Worm (Caenorhabditis elegans) whole organism, L3 larva: Measurements from ENCODE around the gene frpr-5.
A peak's percentile ranks its signal among the peaks of the same experiment; 100 is the strongest.

Experiments
- R02D3.7 ChIP-seq: fragments of 150-350 bp; optimal IDR thresholded peaks from 2 replicates; lab custom pipeline; 2014; ENCODE audit warnings: missing biosample characterization, missing genetic modification characterization
- ZK546.5 ChIP-seq: sonication (generic microtip); optimal IDR thresholded peaks from 2 replicates; lab custom pipeline; 2017; ENCODE audit warnings: missing biosample characterization, missing genetic modification characterization
- aly-2 ChIP-seq: fragments of 150-350 bp; optimal IDR thresholded peaks from 2 replicates; lab custom pipeline; 2014; ENCODE audit warnings: missing biosample characterization, missing genetic modification characterization
- ama-1 ChIP-seq: fragments of 150-350 bp; optimal IDR thresholded peaks from 2 replicates; lab custom pipeline; 2018
- ceh-16 ChIP-seq: sonication (generic microtip); optimal IDR thresholded peaks from 2 replicates; lab custom pipeline; 2017; ENCODE audit warnings: missing biosample characterization, missing genetic modification characterization
- ceh-28 ChIP-seq: fragments of 150-350 bp; optimal IDR thresholded peaks from 2 replicates; lab custom pipeline; 2014; ENCODE audit warnings: missing biosample characterization, missing genetic modification reagents, missing genetic modification characterization
- egl-5 ChIP-seq: fragments of 150-350 bp; optimal IDR thresholded peaks from 2 replicates; lab custom pipeline; 2017; ENCODE audit warnings: missing biosample characterization, missing genetic modification reagents, missing genetic modification characterization, inconsistent platforms
- elt-1 ChIP-seq: fragments of 150-350 bp; optimal IDR thresholded peaks from 2 replicates; lab custom pipeline; 2014; ENCODE audit warnings: missing biosample characterization, missing genetic modification characterization
- elt-2 ChIP-seq: sonication (generic microtip); optimal IDR thresholded peaks from 2 replicates; lab custom pipeline; 2016; ENCODE audit warnings: missing genetic modification reagents, mild to moderate bottlenecking, missing genetic modification characterization, missing compliant biosample characterization
- eor-1 ChIP-seq, 2 experiments: fragments of 150-350 bp; optimal IDR thresholded peaks; 2 replicates each; lab custom pipeline; 2014 to 2018; ENCODE audit warnings: missing biosample characterization in 2 of 2, missing genetic modification characterization in 2 of 2
- fkh-2 ChIP-seq: fragments of 150-350 bp; optimal IDR thresholded peaks from 2 replicates; lab custom pipeline; 2014; ENCODE audit warnings: missing biosample characterization, missing genetic modification reagents, missing genetic modification characterization
- fos-1 ChIP-seq: fragments of 150-350 bp; optimal IDR thresholded peaks from 2 replicates; lab custom pipeline; 2014; ENCODE audit warnings: missing biosample characterization, missing genetic modification characterization
- lin-39 ChIP-seq: fragments of 150-350 bp; optimal IDR thresholded peaks from 2 replicates; lab custom pipeline; 2018; ENCODE audit warnings: missing biosample characterization, missing genetic modification reagents, missing genetic modification characterization
- lsy-12 ChIP-seq: sonication (generic microtip); optimal IDR thresholded peaks from 2 replicates; lab custom pipeline; 2016; ENCODE audit warnings: mild to moderate bottlenecking, missing genetic modification characterization, missing compliant biosample characterization
- mdl-1 ChIP-seq: fragments of 150-350 bp; optimal IDR thresholded peaks from 2 replicates; lab custom pipeline; 2014; ENCODE audit warnings: missing biosample characterization, missing genetic modification characterization
- mml-1 ChIP-seq: fragments of 150-350 bp; sonication (generic microtip); optimal IDR thresholded peaks from 3 replicates; lab custom pipeline; 2014; ENCODE audit warnings: missing biosample characterization, missing genetic modification characterization
- nhr-11 ChIP-seq: fragments of 150-350 bp; optimal IDR thresholded peaks from 2 replicates; lab custom pipeline; 2014; ENCODE audit warnings: missing biosample characterization, missing genetic modification characterization
- nhr-237 ChIP-seq: fragments of 150-350 bp; optimal IDR thresholded peaks from 2 replicates; lab custom pipeline; 2014; ENCODE audit warnings: missing biosample characterization, missing genetic modification characterization
- nhr-28 ChIP-seq: fragments of 150-350 bp; optimal IDR thresholded peaks from 2 replicates; lab custom pipeline; 2014; ENCODE audit warnings: missing biosample characterization, missing genetic modification characterization
- nhr-76 ChIP-seq: fragments of 150-350 bp; sonication (generic microtip); optimal IDR thresholded peaks from 5 replicates; lab custom pipeline; 2014; ENCODE audit warnings: missing biosample characterization, missing genetic modification characterization
- nhr-77 ChIP-seq: fragments of 150-350 bp; optimal IDR thresholded peaks from 2 replicates; lab custom pipeline; 2014; ENCODE audit warnings: missing biosample characterization, missing genetic modification characterization
- pha-4 ChIP-seq: fragments of 150-350 bp; optimal IDR thresholded peaks from 2 replicates; lab custom pipeline; 2014; ENCODE audit warnings: missing biosample characterization, missing genetic modification reagents, missing genetic modification characterization
- pqm-1 ChIP-seq: fragments of 150-350 bp; optimal IDR thresholded peaks from 2 replicates; lab custom pipeline; 2017; ENCODE audit warnings: missing biosample characterization, missing genetic modification characterization, inconsistent platforms
- skn-1 ChIP-seq: fragments of 150-350 bp; optimal IDR thresholded peaks from 2 replicates; lab custom pipeline; 2014; ENCODE audit warnings: missing biosample characterization, missing genetic modification characterization
- unc-39 ChIP-seq: sonication (generic microtip); optimal IDR thresholded peaks from 4 replicates; lab custom pipeline; 2017; ENCODE audit warnings: missing biosample characterization, missing genetic modification characterization
- zag-1 ChIP-seq: fragments of 150-350 bp; optimal IDR thresholded peaks from 2 replicates; lab custom pipeline; 2014; ENCODE audit warnings: missing biosample characterization, missing genetic modification characterization
- ztf-11 ChIP-seq: fragments of 150-350 bp; optimal IDR thresholded peaks from 2 replicates; lab custom pipeline; 2014; ENCODE audit warnings: missing biosample characterization, missing genetic modification characterization

The frpr-5 gene

DNA sequence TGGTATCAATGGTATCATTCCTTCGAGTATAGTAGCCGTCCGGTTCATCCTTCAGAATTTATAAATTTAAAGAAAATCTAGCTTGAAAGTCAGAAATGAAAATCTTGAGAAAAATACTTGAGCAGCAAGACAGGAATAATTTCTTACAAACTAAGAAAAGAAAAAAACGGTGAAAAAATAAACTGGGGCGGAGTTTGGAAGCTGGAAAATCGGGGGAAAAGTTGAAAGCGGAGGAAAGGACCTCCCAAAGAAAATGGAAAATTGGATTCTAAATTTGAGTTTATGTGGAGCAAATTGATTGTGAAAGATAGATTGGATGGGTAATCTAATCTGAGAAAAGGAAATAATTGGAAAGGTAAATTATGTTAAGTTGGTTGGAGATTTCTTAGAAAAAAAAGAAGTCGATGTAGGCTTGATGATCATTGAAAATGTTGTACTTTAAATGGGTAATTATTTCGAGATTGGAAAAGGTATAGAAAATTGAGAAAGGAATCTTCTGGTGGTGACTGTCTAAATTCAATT is at the start of gene frpr-5:
Gene frpr-5 (minus strand): TSS at position 51 of the 522 bp plus-strand sequence.
- no peak for TF ChIP-seq R02D3.7 (tag; lab: Kevin White, UChicago)
- TF ChIP-seq nhr-28 (tag; lab: Kevin White, UChicago), result no peak
- no peak for TF ChIP-seq eor-1 (tag; optimal IDR thresholded peaks at IDR 0.05; lab: Kevin White, UChicago)

DNA sequence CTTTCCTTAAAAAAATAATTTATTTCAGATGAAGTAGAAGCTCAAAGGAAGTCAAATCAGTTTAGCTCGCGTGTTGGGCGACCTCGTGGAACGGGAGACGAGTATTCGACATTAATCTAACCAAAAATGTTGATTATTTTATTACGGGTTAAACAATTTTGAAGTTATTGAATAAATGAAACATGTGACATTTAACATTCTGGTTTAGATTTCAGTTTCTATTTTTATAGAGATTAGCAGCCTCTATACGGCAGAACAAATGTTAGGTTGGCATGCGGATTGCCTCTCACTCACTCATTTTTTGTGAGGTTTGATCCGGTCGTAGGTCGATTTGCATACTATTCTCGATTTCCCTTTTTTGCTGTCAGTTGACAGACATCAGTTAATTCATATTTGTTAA is 48.6 kb upstream of the frpr-5 start, which contains the start of gene F53F4.1:
Gene F53F4.1 (plus strand): TSS at position 301 of the 400 bp plus-strand sequence.
- TF ChIP-seq zag-1 (tag; lab: Kevin White, UChicago), result no peak

DNA sequence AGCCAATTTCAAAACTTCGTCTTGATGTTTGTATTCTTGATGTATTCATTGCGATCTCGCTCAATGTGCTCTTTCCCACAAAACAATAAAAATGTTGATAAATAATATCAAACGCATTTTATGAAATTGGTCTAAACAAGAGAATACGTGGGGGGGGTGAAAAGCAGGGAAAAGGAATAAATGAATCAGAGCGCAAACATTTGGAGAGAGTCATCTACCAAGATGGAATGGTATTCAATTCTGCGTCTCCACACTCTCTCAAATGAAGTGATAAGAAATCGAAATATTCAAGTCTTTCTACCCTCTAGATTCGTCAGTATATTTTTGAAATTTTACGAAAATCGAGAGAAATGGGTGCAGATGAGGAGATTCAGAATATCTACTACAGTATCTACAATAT is 44.8 kb upstream of the frpr-5 start, which contains the start of gene C50B8.5:
Gene C50B8.5 (plus strand): TSS at position 273 of the 400 bp plus-strand sequence.
- TF ChIP-seq nhr-237 (no peak), nhr-28 (tag; lab: Kevin White, UChicago) (no peak), ceh-28 (tag; lab: Kevin White, UChicago) (no peak), elt-2 (tag; lab: Kevin White, UChicago) (peak; percentile 56), skn-1 (tag; lab: Kevin White, UChicago) (no peak), mml-1 (tag; lab: Kevin White, UChicago) (no peak), aly-2 (no peak), egl-5 (no peak), fos-1 (tag; lab: Kevin White, UChicago) (no peak), nhr-77 (tag; lab: Kevin White, UChicago) (no peak), nhr-76 (no peak), ztf-11 (tag; lab: Kevin White, UChicago) (no peak), eor-1 (tag; optimal IDR thresholded peaks at IDR 0.05; lab: Kevin White, UChicago) (no peak), ZK546.5 (tag; lab: Kevin White, UChicago) (no peak), mdl-1 (tag; lab: Kevin White, UChicago) (no peak), unc-39 (tag; lab: Kevin White, UChicago) (no peak), pha-4 (tag; lab: Kevin White, UChicago) (peak; percentile 67), pqm-1 (tag; lab: Kevin White, UChicago) (peak; percentile 72), lsy-12 (tag; lab: Kevin White, UChicago) (no peak), fkh-2 (tag; lab: Kevin White, UChicago) (no peak)

DNA sequence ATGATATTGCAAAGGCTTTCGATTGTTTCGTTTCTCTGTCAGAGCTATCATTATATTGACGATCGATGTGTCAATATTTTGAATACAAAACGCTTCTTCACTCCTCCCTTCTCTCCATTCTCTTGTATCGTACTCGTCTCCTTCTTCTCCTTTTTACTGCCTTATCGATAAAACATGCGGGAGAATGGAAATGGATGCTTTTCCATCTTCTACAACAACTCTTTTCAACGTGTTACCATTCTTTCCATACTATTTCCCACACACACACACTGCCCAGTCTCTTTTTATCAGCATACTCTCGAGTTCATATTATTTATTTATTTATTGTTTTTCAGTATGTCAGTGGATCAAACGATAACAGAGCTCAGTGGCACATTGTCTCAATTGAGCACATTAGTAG is 42.7 kb upstream of the frpr-5 start, which contains the start of gene C50B8.6:
Gene C50B8.6 (plus strand): TSS at position 336 of the 400 bp plus-strand sequence.
- peak; percentile 67 for TF ChIP-seq elt-2 (tag; lab: Kevin White, UChicago)
- TF ChIP-seq ama-1, result no peak
- TF ChIP-seq pha-4 (tag; lab: Kevin White, UChicago), result peak; percentile 52

DNA sequence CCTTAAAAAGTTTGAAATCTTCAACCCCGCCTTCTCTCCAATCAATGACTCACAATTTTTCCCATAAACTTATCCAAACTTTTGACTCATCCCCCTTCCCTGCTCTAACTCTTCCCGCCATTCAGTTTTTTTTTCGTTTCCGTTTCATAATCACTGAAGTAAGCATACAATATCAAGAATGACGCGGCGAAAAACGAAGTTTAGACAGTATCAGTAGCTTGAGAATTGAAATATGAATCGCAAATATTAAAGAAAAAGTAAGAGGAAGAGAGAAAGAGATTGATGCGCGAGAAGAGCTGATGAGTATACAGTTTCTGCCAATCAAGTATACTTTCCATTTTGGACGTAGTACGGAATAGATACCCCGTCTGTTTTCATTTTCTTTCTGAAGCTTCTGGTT is 41.6 kb upstream of the frpr-5 start:
- TF ChIP-seq ceh-16 (tag; lab: Kevin White, UChicago) (no peak), elt-1 (tag; lab: Kevin White, UChicago) (no peak), lin-39 (no peak), skn-1 (tag; lab: Kevin White, UChicago) (no peak), ZK546.5 (tag; lab: Kevin White, UChicago) (no peak), nhr-76 (no peak), pqm-1 (tag; lab: Kevin White, UChicago) (no peak)

DNA sequence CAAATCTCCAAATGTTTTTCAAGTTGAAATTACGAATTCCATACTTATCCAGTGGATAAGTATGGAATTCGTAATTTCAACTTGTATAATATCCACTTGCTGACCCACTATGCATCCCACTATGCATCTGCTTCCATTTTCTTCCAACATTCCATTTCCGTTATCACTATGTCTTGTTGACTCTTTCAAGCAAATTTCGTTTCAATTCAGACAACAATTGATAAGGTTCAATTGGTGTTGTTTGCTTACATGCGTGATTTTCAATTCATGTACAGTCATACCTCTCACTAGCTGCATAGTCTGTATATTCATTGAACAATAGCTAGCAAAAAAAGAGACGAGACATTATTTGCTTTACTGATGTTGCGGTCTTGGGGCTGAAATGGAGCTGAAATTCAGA is 40.9 kb upstream of the frpr-5 start:
- peak; percentile 71 for TF ChIP-seq elt-2 (tag; lab: Kevin White, UChicago)
- TF ChIP-seq pqm-1 (tag; lab: Kevin White, UChicago), result peak; percentile 80
- TF ChIP-seq pha-4 (tag; lab: Kevin White, UChicago), result peak; percentile 86
- TF ChIP-seq eor-1 (tag; optimal IDR thresholded peaks at IDR 0.05; lab: Kevin White, UChicago), result no peak

DNA sequence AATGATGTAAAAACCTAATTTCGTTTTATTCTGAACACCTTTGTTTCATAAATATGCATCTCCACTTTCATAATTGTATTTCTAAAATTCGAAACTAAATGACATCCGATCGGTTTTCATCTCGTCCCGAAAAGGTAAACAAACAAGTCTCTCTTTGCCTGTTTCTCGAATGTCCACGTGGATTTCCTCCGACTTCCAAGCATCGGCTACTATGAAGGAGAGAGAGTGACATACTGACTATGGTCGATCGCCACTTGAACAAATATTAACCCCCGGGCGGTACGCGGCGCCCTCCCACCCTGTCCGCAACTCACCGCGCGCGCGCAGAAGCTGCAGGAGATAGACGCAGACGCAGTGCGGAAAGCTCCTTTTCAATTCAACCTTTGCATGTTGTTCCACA is 40.0 kb upstream of the frpr-5 start:
- TF ChIP-seq nhr-11 (tag; lab: Kevin White, UChicago), result no peak
- peak; percentile 75 for TF ChIP-seq pha-4 (tag; lab: Kevin White, UChicago)
